Worm (Caenorhabditis elegans) whole organism, L1 larva: ENCODE measurements around the gene M04B2.6.

Source experiments
- C04F5.9 ChIP-seq: sonication (generic microtip); optimal IDR thresholded peaks from 2 replicates; lab custom pipeline; 2016; ENCODE audit warnings: missing genetic modification characterization, missing compliant biosample characterization
- C34B4.2 ChIP-seq: sonication (generic microtip); optimal IDR thresholded peaks from 2 replicates; lab custom pipeline; 2017; ENCODE audit warnings: mild to moderate bottlenecking, missing genetic modification characterization, missing compliant biosample characterization
- alr-1 ChIP-seq: fragments of 200-800 bp; sonication (Bioruptor generic); optimal IDR thresholded peaks from 2 replicates; lab custom pipeline; 2018; ENCODE audit warnings: borderline replicate concordance, mild to moderate bottlenecking, missing genetic modification characterization, missing compliant biosample characterization
- aly-2 ChIP-seq: fragments of 150-350 bp; optimal IDR thresholded peaks from 2 replicates; lab custom pipeline; 2014; ENCODE audit warnings: missing biosample characterization, missing genetic modification characterization
- ama-1 ChIP-seq: fragments of 150-350 bp; optimal IDR thresholded peaks from 2 replicates; lab custom pipeline; 2014
- ceh-8 ChIP-seq: fragments of 200-800 bp; sonication (Bioruptor generic); optimal IDR thresholded peaks from 2 replicates; lab custom pipeline; 2018; ENCODE audit warnings: mild to moderate bottlenecking, missing genetic modification characterization, moderate library complexity, missing compliant biosample characterization
- ceh-82 ChIP-seq, 3 experiments: fragments of 150-350 bp in 1 of 3; sonication (generic microtip) in 2 of 3; optimal IDR thresholded peaks; 2 replicates each; lab custom pipeline; 2014 to 2017; ENCODE audit warnings: missing biosample characterization in 3 of 3, missing genetic modification characterization in 3 of 3
- ces-1 ChIP-seq: fragments of 150-350 bp; optimal IDR thresholded peaks from 2 replicates; lab custom pipeline; 2014; ENCODE audit warnings: missing biosample characterization, missing genetic modification reagents, missing genetic modification characterization
- dpl-1 ChIP-seq, 3 experiments: fragments of 150-350 bp in 2 of 3; sonication (generic microtip) in 1 of 3; optimal IDR thresholded peaks; 2 replicates each; lab custom pipeline; 2014 to 2017; ENCODE audit warnings: missing biosample characterization in 3 of 3, missing genetic modification characterization in 3 of 3, missing genetic modification reagents in 3 of 3
- dsc-1 ChIP-seq: sonication (generic microtip); optimal IDR thresholded peaks from 2 replicates; lab custom pipeline; 2016; ENCODE audit warnings: mild to moderate bottlenecking, missing genetic modification characterization, missing compliant biosample characterization
- efl-1 ChIP-seq, 4 experiments: fragments of 150-350 bp; optimal IDR thresholded peaks in 3 of 4; peaks in 1 of 4; 1 replicate in 1 of 4; 2 replicates in 3 of 4; lab custom pipeline; 2014; ENCODE audit warnings: missing biosample characterization in 2 of 4, missing genetic modification characterization in 2 of 4, missing genetic modification reagents in 2 of 4
- egl-27 ChIP-seq, 2 experiments: fragments of 150-350 bp in 1 of 2; sonication (generic microtip); optimal IDR thresholded peaks; 3 replicates each; lab custom pipeline; 2017 to 2018; ENCODE audit warnings: missing biosample characterization in 2 of 2, missing genetic modification characterization in 2 of 2, missing genetic modification reagents in 2 of 2
- ets-5 ChIP-seq: fragments of 200-800 bp; sonication (Bioruptor generic); IDR thresholded peaks from 2 replicates; pipeline ENCODE4 v1.3.6; 2022; ENCODE audit warnings: missing genetic modification characterization, missing compliant biosample characterization
- fkh-8 ChIP-seq: sonication (generic microtip); optimal IDR thresholded peaks from 2 replicates; lab custom pipeline; 2016; ENCODE audit warnings: mild to moderate bottlenecking, missing genetic modification characterization, missing compliant biosample characterization
- hpl-2 ChIP-seq: fragments of 150-350 bp; optimal IDR thresholded peaks from 2 replicates; lab custom pipeline; 2014; ENCODE audit warnings: missing biosample characterization, missing genetic modification reagents, missing genetic modification characterization
- lin-13 ChIP-seq: fragments of 150-350 bp; optimal IDR thresholded peaks from 2 replicates; lab custom pipeline; 2014; ENCODE audit warnings: missing biosample characterization, missing genetic modification reagents, missing genetic modification characterization
- lin-14 ChIP-seq: fragments of 200-800 bp; sonication (Bioruptor generic); optimal IDR thresholded peaks from 2 replicates; lab custom pipeline; 2018; ENCODE audit warnings: mild to moderate bottlenecking, missing genetic modification characterization, moderate library complexity, missing compliant biosample characterization
- lin-35 ChIP-seq, 2 experiments: fragments of 150-350 bp; optimal IDR thresholded peaks; 2 replicates each; lab custom pipeline; 2014; ENCODE audit warnings: missing biosample characterization in 2 of 2, missing genetic modification characterization in 2 of 2, missing genetic modification reagents in 2 of 2
- lin-39 ChIP-seq: fragments of 150-350 bp; optimal IDR thresholded peaks from 2 replicates; lab custom pipeline; 2014; ENCODE audit warnings: missing biosample characterization, missing genetic modification reagents, missing genetic modification characterization
- lir-3 ChIP-seq: sonication (generic microtip); optimal IDR thresholded peaks from 2 replicates; lab custom pipeline; 2016; ENCODE audit warnings: mild to moderate bottlenecking, missing genetic modification characterization, moderate library complexity, missing compliant biosample characterization; ENCODE audit not compliant: poor library complexity
- lsy-2 ChIP-seq, 2 experiments: fragments of 150-350 bp; optimal IDR thresholded peaks; 2 replicates each; lab custom pipeline; 2014; ENCODE audit warnings: missing biosample characterization in 2 of 2, missing genetic modification characterization in 2 of 2
- mab-9 ChIP-seq: fragments of 200-800 bp; sonication (Bioruptor generic); IDR thresholded peaks from 2 replicates; pipeline ENCODE4 v1.3.6; 2022; ENCODE audit warnings: missing genetic modification reagents, missing genetic modification characterization, missing compliant biosample characterization
- nhr-12 ChIP-seq: sonication (generic microtip); optimal IDR thresholded peaks from 2 replicates; lab custom pipeline; 2017; ENCODE audit warnings: missing biosample characterization, missing genetic modification characterization
- nhr-19 ChIP-seq: fragments of 200-800 bp; sonication (Bioruptor generic); conservative IDR thresholded peaks from 2 replicates; pipeline ENCODE4 v1.3.6; 2022; ENCODE audit warnings: missing genetic modification characterization, missing compliant biosample characterization
- nhr-47 ChIP-seq: sonication (generic microtip); optimal IDR thresholded peaks from 2 replicates; lab custom pipeline; 2016; ENCODE audit warnings: mild to moderate bottlenecking, missing genetic modification characterization, moderate library complexity, missing compliant biosample characterization
- nhr-71 ChIP-seq: sonication (generic microtip); optimal IDR thresholded peaks from 2 replicates; lab custom pipeline; 2016; ENCODE audit warnings: mild to moderate bottlenecking, missing genetic modification characterization, moderate library complexity, missing compliant biosample characterization
- nhr-77 ChIP-seq: fragments of 150-350 bp; optimal IDR thresholded peaks from 2 replicates; lab custom pipeline; 2014; ENCODE audit warnings: missing biosample characterization, missing genetic modification characterization
- nhr-84 ChIP-seq: sonication (generic microtip); optimal IDR thresholded peaks from 2 replicates; lab custom pipeline; 2017; ENCODE audit warnings: missing biosample characterization, missing genetic modification characterization
- nhr-85 ChIP-seq: sonication (generic microtip); peaks from one replicate; lab custom pipeline; 2016; ENCODE audit warnings: missing genetic modification characterization, inconsistent platforms, missing compliant biosample characterization
- nhr-90 ChIP-seq: sonication (generic microtip); optimal IDR thresholded peaks from 2 replicates; lab custom pipeline; 2016; ENCODE audit warnings: mild to moderate bottlenecking, missing genetic modification characterization, missing compliant biosample characterization; ENCODE audit not compliant: poor library complexity
- snpc-4 ChIP-seq: fragments of 150-350 bp; optimal IDR thresholded peaks from 2 replicates; lab custom pipeline; 2014; ENCODE audit warnings: missing biosample characterization, missing genetic modification characterization
- sptf-1 ChIP-seq: fragments of 150-350 bp; optimal IDR thresholded peaks from 2 replicates; lab custom pipeline; 2014; ENCODE audit warnings: missing biosample characterization, missing genetic modification characterization
- sup-37 ChIP-seq: fragments of 200-800 bp; sonication (Bioruptor generic); optimal IDR thresholded peaks from 2 replicates; lab custom pipeline; 2018; ENCODE audit warnings: mild to moderate bottlenecking, missing genetic modification characterization, missing compliant biosample characterization
- swsn-7 ChIP-seq: sonication (generic microtip); optimal IDR thresholded peaks from 2 replicates; lab custom pipeline; 2016; ENCODE audit warnings: missing genetic modification characterization, missing compliant biosample characterization
- unc-130 ChIP-seq: fragments of 150-350 bp; optimal IDR thresholded peaks from 2 replicates; lab custom pipeline; 2017; ENCODE audit warnings: missing biosample characterization, missing genetic modification characterization, inconsistent platforms
- unc-62 ChIP-seq: fragments of 150-350 bp; optimal IDR thresholded peaks from 2 replicates; lab custom pipeline; 2014; ENCODE audit warnings: missing biosample characterization, missing genetic modification reagents, missing genetic modification characterization
- unc-86 ChIP-seq: sonication (generic microtip); optimal IDR thresholded peaks from 2 replicates; lab custom pipeline; 2016; ENCODE audit warnings: missing genetic modification characterization, missing compliant biosample characterization
- zag-1 ChIP-seq: fragments of 150-350 bp; optimal IDR thresholded peaks from 2 replicates; lab custom pipeline; 2014; ENCODE audit warnings: missing biosample characterization, missing genetic modification characterization
- ztf-11 ChIP-seq, 2 experiments: sonication (generic microtip); optimal IDR thresholded peaks; 2 replicates each; lab custom pipeline; 2016 to 2017; ENCODE audit warnings: missing genetic modification characterization in 2 of 2, missing biosample characterization in 1 of 2, missing compliant biosample characterization in 1 of 2
- ztf-4 ChIP-seq: fragments of 150-350 bp; optimal IDR thresholded peaks from 2 replicates; lab custom pipeline; 2014; ENCODE audit warnings: missing biosample characterization, missing genetic modification characterization

The M04B2.6 gene

ce11 chrIV:11548671-11549070, 38.1 kb upstream of the M04B2.6 start, which contains the start of gene M04B2.7:
TSS of gene M04B2.7 (minus strand) at chrIV:11548771.
- no peak for TF ChIP-seq efl-1 (optimal IDR thresholded peaks at IDR 0.05; lab: Kevin White, UChicago)
- TF ChIP-seq efl-1 (GFP tag; optimal IDR thresholded peaks at IDR 0.05 in 1 of 2; lab: Kevin White, UChicago), result peak in 1 of 2 experiments; percentile 29
- TF ChIP-seq sup-37 (GFP tag; lab: Kevin White, UChicago), result no peak

- TF ChIP-seq nhr-12 (tag; lab: Kevin White, UChicago) (no peak), ces-1 (GFP tag; lab: Kevin White, UChicago) (no peak), zag-1 (tag; lab: Kevin White, UChicago) (no peak), snpc-4 (tag; lab: Kevin White, UChicago) (no peak), C04F5.9 (tag; lab: Kevin White, UChicago) (no peak), nhr-84 (no peak), egl-27 (tag; optimal IDR thresholded peaks at IDR 0.05; lab: Kevin White, UChicago) (no peak), sptf-1 (tag; lab: Kevin White, UChicago) (no peak), ama-1 (lab: Kevin White, UChicago) (peak; percentile 47), mab-9 (GFP tag; lab: Robert Waterston, UW) (no peak), nhr-85 (tag; lab: Kevin White, UChicago) (peak; percentile 12), nhr-90 (tag; lab: Kevin White, UChicago) (no peak), nhr-47 (tag; lab: Kevin White, UChicago) (peak; percentile 20), ceh-8 (no peak), fkh-8 (tag; lab: Kevin White, UChicago) (no peak), dsc-1 (tag; lab: Kevin White, UChicago) (no peak), aly-2 (tag; lab: Kevin White, UChicago) (peak; percentile 29), ztf-4 (tag; lab: Kevin White, UChicago) (no peak), unc-62 (GFP tag; lab: Kevin White, UChicago) (no peak), unc-86 (no peak), unc-130 (no peak), ztf-11 (tag; optimal IDR thresholded peaks at IDR 0.05; lab: Kevin White, UChicago) (no peak), dpl-1 (GFP tag; optimal IDR thresholded peaks at IDR 0.05; lab: Kevin White, UChicago) (no peak), lin-39 (peak; percentile 3), C34B4.2 (tag; lab: Kevin White, UChicago) (no peak), nhr-71 (tag; lab: Kevin White, UChicago) (peak; percentile 7), swsn-7 (tag; lab: Kevin White, UChicago) (no peak), nhr-19 (GFP tag; lab: Robert Waterston, UW) (no peak), lsy-2 (tag; optimal IDR thresholded peaks at IDR 0.05; lab: Kevin White, UChicago) (no peak), lin-13 (GFP tag; lab: Kevin White, UChicago) (no peak), lin-14 (no peak), ceh-82 (tag; optimal IDR thresholded peaks at IDR 0.05; lab: Kevin White, UChicago) (no peak), lin-35 (GFP tag; optimal IDR thresholded peaks at IDR 0.05; lab: Kevin White, UChicago) (no peak), hpl-2 (no peak), sup-37 (GFP tag; lab: Kevin White, UChicago) (no peak), efl-1 (optimal IDR thresholded peaks at IDR 0.05; lab: Kevin White, UChicago) (no peak), efl-1 (GFP tag; optimal IDR thresholded peaks at IDR 0.05 in 1 of 2; lab: Kevin White, UChicago) (no peak), nhr-77 (tag; lab: Kevin White, UChicago) (no peak), alr-1 (no peak), lir-3 (tag; lab: Kevin White, UChicago) (peak; percentile 7)
Observed at ce11 chrIV:11527752-11528151, 17.2 kb upstream of the M04B2.6 start, which contains the start of gene M04B2.2. TSS of gene M04B2.2 (plus strand) at chrIV:11528052.

DNA sequence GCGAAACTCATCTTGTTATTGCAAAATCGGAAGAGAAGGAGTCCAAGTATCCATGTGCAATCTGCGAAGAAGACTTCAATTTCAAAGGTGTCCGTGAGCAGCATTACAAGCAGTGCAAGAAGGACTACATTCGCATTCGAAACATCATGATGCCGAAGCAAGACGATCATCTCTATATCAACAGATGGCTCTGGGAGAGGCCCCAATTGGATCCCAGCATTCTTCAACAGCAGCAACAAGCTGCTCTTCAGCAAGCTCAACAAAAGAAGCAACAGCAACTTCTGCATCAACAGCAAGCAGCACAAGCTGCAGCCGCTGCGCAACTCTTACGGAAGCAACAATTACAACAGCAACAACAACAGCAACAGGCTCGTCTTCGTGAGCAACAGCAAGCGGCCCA, 15.6 kb upstream of the M04B2.6 start:
- TF ChIP-seq nhr-85 (tag; lab: Kevin White, UChicago) (peak; percentile 50), ets-5 (GFP tag; lab: Robert Waterston, UW) (no peak)
